Worm (Caenorhabditis elegans): ENCODE results near the gene nlp-70.

The nlp-70 gene

DNA sequence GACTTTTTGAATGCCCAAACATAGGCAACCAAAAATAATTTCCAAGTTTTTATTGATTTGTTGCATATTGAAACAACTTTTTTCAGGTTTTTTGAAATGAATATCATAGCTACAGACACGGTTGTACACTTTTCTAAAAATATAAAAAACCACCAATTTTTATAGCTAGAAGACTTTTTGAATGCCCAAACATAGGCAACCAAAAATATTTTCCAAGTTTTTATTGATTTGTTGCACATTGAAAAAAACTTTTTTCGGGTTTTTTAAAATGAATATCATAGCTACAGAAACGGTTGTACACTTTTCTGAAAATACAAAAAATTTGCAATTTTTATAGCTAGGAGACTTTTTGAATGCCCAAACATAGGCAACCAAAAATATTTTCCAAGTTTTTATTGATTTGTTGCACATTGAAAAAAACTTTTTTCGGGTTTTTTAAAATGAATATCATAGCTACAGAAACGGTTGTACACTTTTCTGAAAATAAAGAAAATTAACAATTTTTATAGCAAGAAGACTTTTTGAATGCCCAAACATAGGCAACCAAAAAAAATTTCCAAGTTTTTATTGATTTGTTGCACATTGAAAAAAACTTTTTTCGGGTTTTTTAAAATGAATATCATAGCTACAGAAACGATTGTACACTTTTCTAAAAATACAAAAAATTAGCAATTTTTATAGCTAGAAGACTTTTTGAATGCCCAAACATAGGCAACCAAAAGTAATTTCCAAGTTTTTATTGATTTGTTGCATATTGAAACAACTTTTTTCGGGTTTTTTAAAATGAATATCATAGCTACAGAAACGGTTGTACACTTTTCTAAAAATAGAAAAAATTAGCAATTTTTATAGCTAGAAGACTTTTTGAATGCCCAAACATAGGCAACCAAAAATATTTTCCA, 7.4 kb downstream of the nlp-70 start:
- TF ChIP-seq F23B12.7 (tag; optimal IDR thresholded peaks at IDR 0.05; ENCODE audit: insufficient read depth) (peak; percentile 23), hlh-12 (tag; optimal IDR thresholded peaks at IDR 0.05) (peak; percentile 93), mel-28 (tag; optimal IDR thresholded peaks at IDR 0.05; ENCODE audit: borderline replicate concordance) (peak; percentile 31), mxl-1 (tag; optimal IDR thresholded peaks at IDR 0.05) (peak; percentile 77), lin-35 (GFP tag; optimal IDR thresholded peaks at IDR 0.05) (peak in 1 of 3 experiments; percentile 4), rec-8 (tag; optimal IDR thresholded peaks at IDR 0.05) (peak in 1 of 2 experiments; percentile 74)

ce11 chrV:260334-260733, 12.4 kb downstream of the nlp-70 start:
- TF ChIP-seq B0336.3 (GFP tag; IDR thresholded peaks at IDR 0.05) (0 out of 2 replicates have a peak, but pooled peaks have one; percentile 19), rpc-1 (optimal IDR thresholded peaks at IDR 0.05) (no peak), rpc-1 (tag; optimal IDR thresholded peaks at IDR 0.05) (no peak)

- TF ChIP-seq hlh-12 (tag; optimal IDR thresholded peaks at IDR 0.05): no peak
- TF ChIP-seq F57C9.4 (tag; optimal IDR thresholded peaks at IDR 0.05): no peak
- TF ChIP-seq bed-1 (GFP tag; IDR thresholded peaks at IDR 0.05): no peak
- TF ChIP-seq akir-1 (GFP tag; optimal IDR thresholded peaks at IDR 0.05): no peak
- TF ChIP-seq snpc-1.3 (tag; optimal IDR thresholded peaks at IDR 0.05; ENCODE audit: insufficient read depth): no peak
- TF ChIP-seq lir-1 (GFP tag; conservative IDR thresholded peaks at IDR 0.05): no peak
- TF ChIP-seq snpc-4 (GFP tag; optimal IDR thresholded peaks at IDR 0.05): no peak
- no peak for TF ChIP-seq snpc-4 (tag; optimal IDR thresholded peaks at IDR 0.05)
- TF ChIP-seq rcor-1 (GFP tag; IDR thresholded peaks at IDR 0.05): no peak
- TF ChIP-seq T07F8.4 (tag; optimal IDR thresholded peaks at IDR 0.05): no peak
- no peak for TF ChIP-seq let-607 (tag; optimal IDR thresholded peaks at IDR 0.05)
- no peak for TF ChIP-seq attf-5 (GFP tag; optimal IDR thresholded peaks at IDR 0.05)
- TF ChIP-seq mcd-1 (GFP tag; IDR thresholded peaks at IDR 0.05): no peak
- no peak for TF ChIP-seq lin-54 (GFP tag; optimal IDR thresholded peaks at IDR 0.05)
- no peak for TF ChIP-seq chd-7 (tag; optimal IDR thresholded peaks at IDR 0.05)
- no peak for TF ChIP-seq zfh-2 (GFP tag; conservative IDR thresholded peaks at IDR 0.05)
Measured at ce11 chrV:258730-259129, 14.0 kb downstream of the nlp-70 start, which contains the start of gene nhr-204. nhr-204 (minus strand) TSS chrV:258830.

DNA sequence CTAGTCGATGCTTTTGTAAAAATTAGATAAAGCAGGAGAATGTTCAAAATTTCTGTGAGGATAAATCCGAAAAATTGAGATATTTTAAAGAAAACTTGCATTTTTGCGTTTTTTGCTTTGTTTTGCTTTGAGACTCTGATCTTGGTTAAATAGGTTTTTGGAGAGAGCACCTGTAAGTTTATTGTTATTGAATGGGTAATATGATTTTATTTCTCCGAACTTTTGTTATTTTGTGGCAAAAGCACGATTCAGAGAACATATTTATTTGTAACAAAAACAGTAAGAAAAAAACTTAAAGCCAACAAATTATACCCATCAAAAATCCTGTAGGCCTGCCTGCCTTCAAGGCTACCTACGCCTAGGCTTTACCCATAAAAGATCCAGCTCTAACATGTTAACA, 18.1 kb downstream of the nlp-70 start, which contains the start of gene str-121:
str-121 (minus strand) TSS at position 101 of the 400 bp plus-strand sequence.
- TF ChIP-seq rec-8 (tag; optimal IDR thresholded peaks at IDR 0.05) (no peak), F23B12.7 (tag; optimal IDR thresholded peaks at IDR 0.05; ENCODE audit: insufficient read depth) (no peak), egrh-3 (GFP tag; IDR thresholded peaks at IDR 0.05) (no peak), fkh-3 (tag; optimal IDR thresholded peaks at IDR 0.05) (no peak), lsy-27 (tag; optimal IDR thresholded peaks at IDR 0.05; ENCODE audit: borderline replicate concordance, insufficient read depth) (no peak), B0336.3 (GFP tag; IDR thresholded peaks at IDR 0.05) (no peak), lsl-1 (GFP tag; optimal IDR thresholded peaks at IDR 0.05) (no peak), zim-3 (tag; optimal IDR thresholded peaks at IDR 0.05) (no peak), ztf-25 (GFP tag; IDR thresholded peaks at IDR 0.05) (no peak), attf-5 (GFP tag; optimal IDR thresholded peaks at IDR 0.05) (no peak), hmg-20 (GFP tag; IDR thresholded peaks at IDR 0.05) (no peak)
